Worm (Caenorhabditis elegans) whole organism, L4 larva: ENCODE measurements around the gene Y39A1A.3.

Experiments
- D1046.2 ChIP-seq: fragments of 200-800 bp; sonication (Bioruptor generic); IDR thresholded peaks from 2 replicates; pipeline ENCODE4 v1.3.6; 2022; ENCODE audit warnings: missing genetic modification characterization, missing compliant biosample characterization
- F10B5.3 ChIP-seq: sonication (generic microtip); optimal IDR thresholded peaks from 2 replicates; lab custom pipeline; 2016; ENCODE audit warnings: mild to moderate bottlenecking, missing genetic modification characterization, missing compliant biosample characterization
- F26F4.8 ChIP-seq: fragments of 200-800 bp; sonication (Bioruptor generic); conservative IDR thresholded peaks from 2 replicates; pipeline ENCODE4 v1.3.6; 2022; ENCODE audit warnings: missing genetic modification characterization, missing compliant biosample characterization
- F44E2.7 ChIP-seq: fragments of 200-800 bp; sonication (Bioruptor generic); IDR thresholded peaks from 2 replicates; pipeline ENCODE4 v2.1.2; 2022; ENCODE audit warnings: missing genetic modification characterization, missing compliant biosample characterization
- T20F7.1 ChIP-seq: fragments of 200-800 bp; sonication (Bioruptor generic); optimal IDR thresholded peaks from 2 replicates; lab custom pipeline; 2018; ENCODE audit warnings: mild to moderate bottlenecking, missing genetic modification characterization, missing compliant biosample characterization
- Y48G9A.11 ChIP-seq: fragments of 200-800 bp; sonication (Bioruptor generic); IDR thresholded peaks from 2 replicates; pipeline ENCODE4 v1.3.6; 2022; ENCODE audit warnings: missing genetic modification reagents, missing genetic modification characterization, missing compliant biosample characterization
- ZK546.5 ChIP-seq, 2 experiments: sonication (generic microtip); optimal IDR thresholded peaks; 2 replicates each; lab custom pipeline; 2017; ENCODE audit warnings: missing biosample characterization in 2 of 2, missing genetic modification characterization in 2 of 2
- aly-2 ChIP-seq: sonication (generic microtip); optimal IDR thresholded peaks from 2 replicates; lab custom pipeline; 2018; ENCODE audit warnings: missing biosample characterization, missing genetic modification characterization
- ama-1 ChIP-seq: fragments of 150-350 bp; optimal IDR thresholded peaks from 2 replicates; lab custom pipeline; 2014; ENCODE audit warnings: inconsistent platforms, mixed read lengths
- arid-1 ChIP-seq: fragments of 200-800 bp; sonication (Bioruptor generic); conservative IDR thresholded peaks from 2 replicates; pipeline ENCODE4 v1.3.6; 2022; ENCODE audit warnings: missing genetic modification reagents, missing genetic modification characterization, missing compliant biosample characterization
- ceh-28 ChIP-seq: fragments of 150-350 bp; optimal IDR thresholded peaks from 2 replicates; lab custom pipeline; 2014; ENCODE audit warnings: missing biosample characterization, missing genetic modification reagents, missing genetic modification characterization
- ceh-44 ChIP-seq: fragments of 200-800 bp; sonication (Bioruptor generic); IDR thresholded peaks from 2 replicates; pipeline ENCODE4 v1.3.6; 2022; ENCODE audit warnings: missing genetic modification reagents, missing genetic modification characterization, missing compliant biosample characterization
- ceh-62 ChIP-seq: sonication (generic microtip); optimal IDR thresholded peaks from 2 replicates; lab custom pipeline; 2017; ENCODE audit warnings: missing biosample characterization, missing genetic modification characterization
- daf-16 ChIP-seq, 3 experiments: sonication (generic microtip); optimal IDR thresholded peaks; 2 replicates each; lab custom pipeline; 2016 to 2017; ENCODE audit warnings: missing genetic modification characterization in 3 of 3, missing genetic modification reagents in 3 of 3, mild to moderate bottlenecking in 2 of 3, missing compliant biosample characterization in 2 of 3, missing biosample characterization in 1 of 3, moderate library complexity in 1 of 3
- dmd-6 ChIP-seq: fragments of 200-800 bp; sonication (Bioruptor generic); IDR thresholded peaks from 2 replicates; pipeline ENCODE4 v1.3.6; 2022; ENCODE audit warnings: missing genetic modification reagents, missing genetic modification characterization, missing compliant biosample characterization
- duxl-1 ChIP-seq: sonication (generic microtip); optimal IDR thresholded peaks from 2 replicates; lab custom pipeline; 2016; ENCODE audit warnings: mild to moderate bottlenecking, missing genetic modification characterization, moderate library complexity, missing compliant biosample characterization; ENCODE audit not compliant: poor library complexity
- dve-1 ChIP-seq: sonication (generic microtip); optimal IDR thresholded peaks from 2 replicates; lab custom pipeline; 2017; ENCODE audit warnings: antibody characterized with exemption, mild to moderate bottlenecking, missing genetic modification characterization, missing compliant biosample characterization; ENCODE audit not compliant: insufficient read depth
- fkh-10 ChIP-seq: fragments of 150-350 bp; optimal IDR thresholded peaks from 2 replicates; lab custom pipeline; 2014; ENCODE audit warnings: missing biosample characterization, missing genetic modification reagents, missing genetic modification characterization
- fos-1 ChIP-seq: fragments of 150-350 bp; optimal IDR thresholded peaks from 2 replicates; lab custom pipeline; 2014; ENCODE audit warnings: missing biosample characterization, missing genetic modification characterization
- gei-8 ChIP-seq: fragments of 200-800 bp; sonication (Bioruptor generic); optimal IDR thresholded peaks from 2 replicates; lab custom pipeline; 2018; ENCODE audit warnings: mild to moderate bottlenecking, missing genetic modification characterization, missing compliant biosample characterization
- hmg-1.1 ChIP-seq: fragments of 200-800 bp; sonication (Bioruptor generic); IDR thresholded peaks from 2 replicates; pipeline ENCODE4 v1.3.6; 2022; ENCODE audit warnings: missing genetic modification reagents, missing genetic modification characterization, missing compliant biosample characterization
- jun-1 ChIP-seq: fragments of 150-350 bp; optimal IDR thresholded peaks from 2 replicates; lab custom pipeline; 2014; ENCODE audit warnings: missing biosample characterization, missing genetic modification reagents, missing genetic modification characterization
- lim-7 ChIP-seq: fragments of 200-800 bp; sonication (Bioruptor generic); IDR thresholded peaks from 2 replicates; pipeline ENCODE4 v1.3.6; 2022; ENCODE audit warnings: missing genetic modification characterization, missing compliant biosample characterization
- lin-1 ChIP-seq: fragments of 200-800 bp; sonication (Bioruptor generic); IDR thresholded peaks from 2 replicates; pipeline ENCODE4 v1.3.6; 2022; ENCODE audit warnings: missing genetic modification reagents, missing genetic modification characterization, missing compliant biosample characterization
- madf-9 ChIP-seq: fragments of 200-800 bp; sonication (Bioruptor generic); conservative IDR thresholded peaks from 2 replicates; pipeline ENCODE4 v1.3.6; 2022; ENCODE audit warnings: missing genetic modification reagents, missing genetic modification characterization, missing compliant biosample characterization
- mdt-29 ChIP-seq: fragments of 200-800 bp; sonication (Bioruptor generic); IDR thresholded peaks from 2 replicates; pipeline ENCODE4 v1.3.6; 2022; ENCODE audit warnings: missing genetic modification reagents, missing genetic modification characterization, missing compliant biosample characterization
- mes-2 ChIP-seq: sonication (generic microtip); optimal IDR thresholded peaks from 2 replicates; lab custom pipeline; 2016; ENCODE audit warnings: missing genotype, mild to moderate bottlenecking, missing genetic modification characterization, missing compliant biosample characterization; ENCODE audit not compliant: poor library complexity, severe bottlenecking
- mxl-2 ChIP-seq: fragments of 200-800 bp; sonication (Bioruptor generic); conservative IDR thresholded peaks from 2 replicates; pipeline ENCODE4 v1.3.6; 2022; ENCODE audit warnings: missing genetic modification reagents, missing genetic modification characterization, missing compliant biosample characterization
- mxl-3 ChIP-seq: fragments of 200-800 bp; sonication (Bioruptor generic); optimal IDR thresholded peaks from 2 replicates; lab custom pipeline; 2018; ENCODE audit warnings: mild to moderate bottlenecking, missing genetic modification characterization, missing compliant biosample characterization
- nhr-102 ChIP-seq: sonication (generic microtip); optimal IDR thresholded peaks from 2 replicates; lab custom pipeline; 2016; ENCODE audit warnings: mild to moderate bottlenecking, missing genetic modification characterization, moderate library complexity, missing compliant biosample characterization
- nhr-237 ChIP-seq: sonication (generic microtip); optimal IDR thresholded peaks from 2 replicates; lab custom pipeline; 2017; ENCODE audit warnings: missing biosample characterization, missing genetic modification characterization
- nhr-25 ChIP-seq: sonication (generic microtip); optimal IDR thresholded peaks from 2 replicates; lab custom pipeline; 2017; ENCODE audit warnings: missing genetic modification characterization, mild to moderate bottlenecking, missing compliant biosample characterization, antibody characterized with exemption, moderate library complexity, borderline replicate concordance; ENCODE audit not compliant: insufficient read depth
- nhr-28 ChIP-seq: fragments of 150-350 bp; optimal IDR thresholded peaks from 2 replicates; lab custom pipeline; 2014; ENCODE audit warnings: missing biosample characterization, missing genetic modification characterization
- nhr-41 ChIP-seq: fragments of 200-800 bp; sonication (Bioruptor generic); IDR thresholded peaks from 2 replicates; pipeline ENCODE4 v1.3.6; 2022; ENCODE audit warnings: missing genetic modification reagents, missing genetic modification characterization, missing compliant biosample characterization
- nhr-6 ChIP-seq: fragments of 150-350 bp; optimal IDR thresholded peaks from 2 replicates; lab custom pipeline; 2014; ENCODE audit warnings: missing biosample characterization, missing genetic modification characterization
- nhr-76 ChIP-seq: fragments of 150-350 bp; optimal IDR thresholded peaks from 2 replicates; lab custom pipeline; 2014; ENCODE audit warnings: missing biosample characterization, missing genetic modification characterization
- nhr-77 ChIP-seq: fragments of 150-350 bp; optimal IDR thresholded peaks from 2 replicates; lab custom pipeline; 2014; ENCODE audit warnings: missing biosample characterization, missing genetic modification characterization
- pha-4 ChIP-seq, 2 experiments: fragments of 150-350 bp in 1 of 2; fragments of 200-800 bp in 1 of 2; sonication (Bioruptor generic) in 1 of 2; IDR thresholded peaks in 1 of 2; optimal IDR thresholded peaks in 1 of 2; 2 replicates each; pipeline versions ENCODE4 v1.3.6 to Lab custom; 2014 to 2022; ENCODE audit warnings: missing genetic modification characterization in 2 of 2, missing genetic modification reagents in 2 of 2, missing biosample characterization in 1 of 2, missing compliant biosample characterization in 1 of 2
- pqm-1 ChIP-seq: sonication (generic microtip); optimal IDR thresholded peaks from 2 replicates; lab custom pipeline; 2017; ENCODE audit warnings: missing biosample characterization, missing genetic modification characterization
- saeg-2 ChIP-seq: fragments of 200-800 bp; sonication (Bioruptor generic); IDR thresholded peaks from 2 replicates; pipeline ENCODE4 v1.3.6; 2022; ENCODE audit warnings: missing genetic modification reagents, missing genetic modification characterization, missing compliant biosample characterization
- sdz-12 ChIP-seq: fragments of 200-800 bp; sonication (Bioruptor generic); optimal IDR thresholded peaks from 2 replicates; lab custom pipeline; 2018; ENCODE audit warnings: mild to moderate bottlenecking, missing genetic modification characterization, missing compliant biosample characterization
- set-16 ChIP-seq: fragments of 200-800 bp; sonication (Bioruptor generic); IDR thresholded peaks from 2 replicates; pipeline ENCODE4 v1.3.6; 2022; ENCODE audit warnings: missing genetic modification reagents, missing genetic modification characterization, missing compliant biosample characterization
- skn-1 ChIP-seq: fragments of 150-350 bp; optimal IDR thresholded peaks from 2 replicates; lab custom pipeline; 2014; ENCODE audit warnings: missing biosample characterization, missing genetic modification characterization
- tag-97 ChIP-seq: fragments of 200-800 bp; sonication (Bioruptor generic); IDR thresholded peaks from 2 replicates; pipeline ENCODE4 v1.3.6; 2022; ENCODE audit warnings: missing genetic modification characterization, missing compliant biosample characterization
- tra-1 ChIP-seq: fragments of 200-800 bp; sonication (Bioruptor generic); IDR thresholded peaks from 2 replicates; pipeline ENCODE4 v1.3.6; 2022; ENCODE audit warnings: missing genetic modification reagents, missing genetic modification characterization, missing compliant biosample characterization
- unc-62 ChIP-seq, 3 experiments: fragments of 150-350 bp in 1 of 3; sonication (generic microtip); optimal IDR thresholded peaks in 2 of 3; peaks in 1 of 3; 1 replicate in 1 of 3; 2 replicates in 2 of 3; lab custom pipeline; 2014 to 2017; ENCODE audit warnings: missing biosample characterization in 3 of 3, missing genetic modification characterization in 3 of 3, missing genetic modification reagents in 3 of 3, missing genotype in 1 of 3
- vab-7 ChIP-seq: fragments of 200-800 bp; sonication (Bioruptor generic); IDR thresholded peaks from 2 replicates; pipeline ENCODE4 v1.3.6; 2022; ENCODE audit warnings: missing genetic modification reagents, missing genetic modification characterization, missing compliant biosample characterization
- zfp-3 ChIP-seq: fragments of 200-800 bp; sonication (Bioruptor generic); conservative IDR thresholded peaks from 2 replicates; pipeline ENCODE4 v1.3.6; 2022; ENCODE audit warnings: missing genetic modification reagents, missing genetic modification characterization, missing compliant biosample characterization
- zip-11 ChIP-seq: fragments of 200-800 bp; sonication (Bioruptor generic); IDR thresholded peaks from 2 replicates; pipeline ENCODE4 v1.3.6; 2022; ENCODE audit warnings: missing genetic modification characterization, missing compliant biosample characterization
- ztf-7 ChIP-seq: fragments of 150-350 bp; optimal IDR thresholded peaks from 2 replicates; lab custom pipeline; 2014; ENCODE audit warnings: missing biosample characterization, missing genetic modification characterization

The Y39A1A.3 gene

DNA sequence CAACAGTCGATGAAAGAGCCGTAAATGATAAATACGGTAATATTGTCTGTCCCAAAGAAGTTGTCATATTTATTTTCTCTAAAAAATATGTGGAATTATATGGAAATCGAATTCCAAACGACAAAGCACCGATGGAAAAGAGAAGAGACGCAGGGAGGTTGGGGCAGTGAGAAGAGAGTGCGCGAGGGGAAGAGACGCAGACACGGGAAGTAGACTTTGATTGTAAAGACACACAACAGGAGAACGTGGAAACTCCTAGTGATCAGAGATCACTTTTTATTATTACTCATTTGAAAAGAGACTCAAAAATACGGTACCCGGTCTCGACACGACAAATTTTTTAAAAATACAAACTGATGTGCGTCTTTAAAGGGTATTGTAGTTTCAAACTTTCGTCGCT is 32.1 kb upstream of the Y39A1A.3 start (continued):
- TF ChIP-seq zfp-3 (GFP tag; lab: Robert Waterston, UW) (no peak), D1046.2 (no peak), tra-1 (GFP tag; lab: Robert Waterston, UW) (no peak), nhr-237 (tag; lab: Kevin White, UChicago) (no peak), ceh-44 (GFP tag; lab: Robert Waterston, UW) (no peak), saeg-2 (GFP tag; lab: Robert Waterston, UW) (no peak), madf-9 (GFP tag; lab: Robert Waterston, UW) (no peak), vab-7 (GFP tag; lab: Robert Waterston, UW) (no peak), unc-62 (GFP tag; optimal IDR thresholded peaks at IDR 0.05 in 1 of 2; lab: Kevin White, UChicago) (no peak), unc-62 (tag; optimal IDR thresholded peaks at IDR 0.05; lab: Kevin White, UChicago) (no peak), set-16 (no peak), sdz-12 (GFP tag; lab: Kevin White, UChicago) (no peak), lin-1 (no peak), nhr-41 (GFP tag; lab: Robert Waterston, UW) (no peak), T20F7.1 (GFP tag; lab: Kevin White, UChicago) (no peak), mxl-3 (GFP tag; lab: Kevin White, UChicago) (no peak), F10B5.3 (no peak), nhr-102 (tag; lab: Kevin White, UChicago) (no peak), duxl-1 (tag; lab: Kevin White, UChicago) (no peak), ztf-7 (tag; lab: Kevin White, UChicago) (no peak), F44E2.7 (GFP tag; lab: Robert Waterston, UW) (no peak), nhr-25 (tag; lab: Kevin White, UChicago) (no peak), nhr-28 (tag; lab: Kevin White, UChicago) (peak; percentile 18), nhr-77 (tag; lab: Kevin White, UChicago) (no peak), gei-8 (GFP tag; lab: Kevin White, UChicago) (no peak), ZK546.5 (tag; optimal IDR thresholded peaks at IDR 0.05; lab: Kevin White, UChicago) (no peak), mdt-29 (GFP tag; lab: Robert Waterston, UW) (no peak), lim-7 (GFP tag; lab: Robert Waterston, UW) (no peak), mxl-2 (GFP tag; lab: Robert Waterston, UW) (no peak), nhr-6 (tag; lab: Kevin White, UChicago) (no peak), ceh-28 (no peak), jun-1 (no peak), dve-1 (tag; lab: Kevin White, UChicago) (peak; percentile 67), hmg-1.1 (peak; percentile 66), pqm-1 (no peak), Y48G9A.11 (GFP tag; lab: Robert Waterston, UW) (no peak), tag-97 (GFP tag; lab: Robert Waterston, UW) (no peak), ceh-62 (no peak), dmd-6 (GFP tag; lab: Robert Waterston, UW) (peak; percentile 21; the same call in 1 of the 2 replicates), mes-2 (tag; lab: Kevin White, UChicago) (peak; percentile 46), pha-4 (GFP tag; IDR thresholded peaks at IDR 0.05; lab: Robert Waterston, UW) (no peak), pha-4 (tag; optimal IDR thresholded peaks at IDR 0.05; lab: Kevin White, UChicago) (no peak), aly-2 (tag; lab: Kevin White, UChicago) (no peak), arid-1 (GFP tag; lab: Robert Waterston, UW) (no peak), fos-1 (tag; lab: Kevin White, UChicago) (no peak), daf-16 (GFP tag; optimal IDR thresholded peaks at IDR 0.05; lab: Kevin White, UChicago) (no peak), daf-16 (tag; optimal IDR thresholded peaks at IDR 0.05; lab: Kevin White, UChicago) (peak; percentile 65), skn-1 (tag; lab: Kevin White, UChicago) (no peak), nhr-76 (tag; lab: Kevin White, UChicago) (no peak), ama-1 (lab: Kevin White, UChicago) (no peak), fkh-10 (GFP tag; lab: Kevin White, UChicago) (no peak), zip-11 (no peak), F26F4.8 (GFP tag; lab: Robert Waterston, UW) (no peak)
